Fruit fly (Drosophila melanogaster) whole organism, embryonic: ENCODE data around the gene Drice.

ENCODE experiments used
- Ada2b ChIP-seq: fragments of 200-800 bp; sonication (Bioruptor generic); IDR thresholded peaks from 2 replicates; pipeline ENCODE4 v1.3.6; 2022; ENCODE audit warnings: missing biosample characterization, missing genetic modification characterization
- Aef1 ChIP-seq: fragments of 200-800 bp; sonication (Bioruptor generic); IDR thresholded peaks from 3 replicates; pipeline ENCODE4 v1.3.6; 2022; ENCODE audit warnings: missing biosample characterization, missing genetic modification characterization
- Atf6 ChIP-seq: fragments of 200-800 bp; sonication (Bioruptor generic); IDR thresholded peaks from 2 replicates; pipeline ENCODE4 v1.3.6; 2022; ENCODE audit warnings: missing biosample characterization, missing genetic modification characterization
- CG11504 ChIP-seq: fragments of 200-800 bp; sonication (Bioruptor generic); optimal IDR thresholded peaks from 3 replicates; lab custom pipeline; 2019; ENCODE audit warnings: missing biosample characterization, mild to moderate bottlenecking, missing genetic modification characterization, moderate library complexity
- CG11695 ChIP-seq: fragments of 200-800 bp; sonication (Bioruptor generic); IDR thresholded peaks from 3 replicates; pipeline ENCODE4 v1.3.6; 2022; ENCODE audit warnings: missing biosample characterization, missing genetic modification characterization
- CG11696 ChIP-seq: fragments of 200-800 bp; sonication (Bioruptor generic); IDR thresholded peaks from 2 replicates; pipeline ENCODE4 v1.3.6; 2022; ENCODE audit warnings: missing biosample characterization, missing genetic modification characterization
- CG13424 ChIP-seq: fragments of 200-800 bp; sonication (Bioruptor generic); optimal IDR thresholded peaks from 2 replicates; lab custom pipeline; 2019; ENCODE audit warnings: missing biosample characterization, mild to moderate bottlenecking, missing genetic modification characterization, moderate library complexity
- CG14441 ChIP-seq: fragments of 200-800 bp; sonication (Bioruptor generic); IDR thresholded peaks from 2 replicates; pipeline ENCODE4 v1.3.6; 2022; ENCODE audit warnings: missing biosample characterization, missing genetic modification characterization
- CG15479 ChIP-seq: fragments of 200-800 bp; sonication (Bioruptor generic); optimal IDR thresholded peaks from 3 replicates; lab custom pipeline; 2019; ENCODE audit warnings: missing biosample characterization, mild to moderate bottlenecking, missing genetic modification characterization, moderate library complexity
- CG17328 ChIP-seq: fragments of 200-800 bp; sonication (Bioruptor generic); IDR thresholded peaks from 2 replicates; pipeline ENCODE4 v1.3.6; 2022; ENCODE audit warnings: missing biosample characterization, missing genetic modification characterization
- CG17385 ChIP-seq: fragments of 200-800 bp; sonication (Bioruptor generic); optimal IDR thresholded peaks from 3 replicates; lab custom pipeline; 2018; ENCODE audit warnings: missing biosample characterization, mild to moderate bottlenecking, missing genetic modification characterization
- CG2875 ChIP-seq: fragments of 200-800 bp; sonication (Bioruptor generic); optimal IDR thresholded peaks from 2 replicates; lab custom pipeline; 2017; ENCODE audit warnings: missing biosample characterization, mild to moderate bottlenecking, missing genetic modification characterization, missing genetic modification reagents
- CG33213 ChIP-seq: fragments of 200-800 bp; sonication (Bioruptor generic); optimal IDR thresholded peaks from 3 replicates; lab custom pipeline; 2016; ENCODE audit warnings: missing biosample characterization, missing genetic modification characterization
- CG3726 ChIP-seq: fragments of 200-800 bp; sonication (Bioruptor generic); IDR thresholded peaks from 3 replicates; pipeline ENCODE4, ENCODE4 v1.3.6; 2022; ENCODE audit warnings: missing biosample characterization, missing genetic modification characterization
- Chrac-16 ChIP-seq: fragments of 200-800 bp; sonication (Bioruptor generic); optimal IDR thresholded peaks from 3 replicates; lab custom pipeline; 2016; ENCODE audit warnings: missing biosample characterization, missing genetic modification characterization
- D ChIP-seq, 2 experiments: fragments of 200-800 bp in 1 of 2; fragments of >200 bp in 1 of 2; sonication (Bioruptor generic) in 1 of 2; optimal IDR thresholded peaks; 2 replicates in 1 of 2; 3 replicates in 1 of 2; lab custom pipeline; 2017; ENCODE audit warnings: mild to moderate bottlenecking in 1 of 2, missing biosample characterization in 1 of 2, missing genetic modification characterization in 1 of 2, missing genetic modification reagents in 1 of 2
- Dfd ChIP-seq, 2 experiments: fragments of >200 bp; optimal IDR thresholded peaks; 2 replicates each; lab custom pipeline; 2017; ENCODE audit warnings: missing biosample characterization in 2 of 2, missing genetic modification characterization in 2 of 2
- Drgx ChIP-seq: fragments of 200-800 bp; sonication (Bioruptor generic); IDR thresholded peaks from 2 replicates; pipeline ENCODE4 v1.3.6; 2022; ENCODE audit warnings: missing biosample characterization, missing genetic modification characterization
- E2f1 ChIP-seq: fragments of 200-800 bp; sonication (Bioruptor generic); IDR thresholded peaks from 2 replicates; pipeline ENCODE4 v1.3.6; 2022; ENCODE audit warnings: missing biosample characterization, missing genetic modification characterization
- Elba2 ChIP-seq: fragments of 200-800 bp; sonication (Bioruptor generic); optimal IDR thresholded peaks from 3 replicates; lab custom pipeline; 2016; ENCODE audit warnings: missing biosample characterization, missing genetic modification characterization
- HLH3B ChIP-seq: fragments of 200-800 bp; sonication (Bioruptor generic); IDR thresholded peaks from 2 replicates; pipeline ENCODE4 v1.3.6; 2022; ENCODE audit warnings: missing biosample characterization, missing genetic modification characterization
- Hand ChIP-seq: fragments of 200-800 bp; sonication (Bioruptor generic); optimal IDR thresholded peaks from 2 replicates; lab custom pipeline; 2017; ENCODE audit warnings: mild to moderate bottlenecking, missing biosample characterization, missing genetic modification reagents, missing genetic modification characterization
- Hey ChIP-seq: fragments of 200-800 bp; sonication (Bioruptor generic); optimal IDR thresholded peaks from 3 replicates; lab custom pipeline; 2018; ENCODE audit warnings: missing biosample characterization, mild to moderate bottlenecking, missing genetic modification characterization
- Max ChIP-seq: fragments of 200-800 bp; sonication (Bioruptor generic); optimal IDR thresholded peaks from 2 replicates; lab custom pipeline; 2016; ENCODE audit warnings: missing biosample characterization, mild to moderate bottlenecking, missing genetic modification characterization
- Ptx1 ChIP-seq: fragments of 200-800 bp; sonication (Bioruptor generic); IDR thresholded peaks from 2 replicates; pipeline ENCODE4 v1.3.6; 2022; ENCODE audit warnings: missing biosample characterization, missing genetic modification characterization
- Scr ChIP-seq: fragments of 200-800 bp; sonication (Bioruptor generic); IDR thresholded peaks from 2 replicates; pipeline ENCODE4 v1.3.6; 2022; ENCODE audit warnings: missing biosample characterization, missing genetic modification characterization; ENCODE audit not compliant: partially characterized antibody
- al ChIP-seq: fragments of 200-800 bp; sonication (Bioruptor generic); IDR thresholded peaks from 2 replicates; pipeline ENCODE4 v1.3.6; 2022; ENCODE audit warnings: missing biosample characterization, missing genetic modification characterization
- cas ChIP-seq: fragments of 200-800 bp; sonication (Bioruptor generic); IDR thresholded peaks from 2 replicates; pipeline ENCODE4 v1.3.6; 2022; ENCODE audit warnings: missing biosample characterization, missing genetic modification characterization
- dan ChIP-seq: fragments of 200-800 bp; sonication (Bioruptor generic); IDR thresholded peaks from 2 replicates; pipeline ENCODE4 v1.3.6; 2022; ENCODE audit warnings: missing biosample characterization, missing genetic modification characterization
- emc ChIP-seq: fragments of 200-800 bp; sonication (Bioruptor generic); optimal IDR thresholded peaks from 2 replicates; lab custom pipeline; 2016; ENCODE audit warnings: missing biosample characterization, missing genetic modification characterization
- fru ChIP-seq: fragments of >200 bp; optimal IDR thresholded peaks from 2 replicates; lab custom pipeline; 2017
- hkb ChIP-seq, 2 experiments: fragments of 200-800 bp in 1 of 2; fragments of >200 bp in 1 of 2; sonication (Bioruptor generic) in 1 of 2; IDR thresholded peaks in 1 of 2; optimal IDR thresholded peaks in 1 of 2; 2 replicates each; pipeline versions ENCODE4 v1.3.6 to Lab custom; 2017 to 2022; ENCODE audit warnings: missing biosample characterization in 1 of 2, missing genetic modification characterization in 1 of 2
- jigr1 ChIP-seq: fragments of 200-800 bp; sonication (Bioruptor generic); IDR thresholded peaks from 3 replicates; pipeline ENCODE4 v1.3.6; 2022; ENCODE audit warnings: missing biosample characterization, missing genetic modification characterization
- kay ChIP-seq: fragments of 200-800 bp; sonication (Bioruptor generic); optimal IDR thresholded peaks from 2 replicates; lab custom pipeline; 2016; ENCODE audit warnings: missing biosample characterization, missing genetic modification characterization
- lbe ChIP-seq: fragments of 200-800 bp; sonication (Bioruptor generic); optimal IDR thresholded peaks from 2 replicates; lab custom pipeline; 2016; ENCODE audit warnings: missing biosample characterization, mild to moderate bottlenecking, missing genetic modification characterization
- lmd ChIP-seq: fragments of 200-800 bp; sonication (Bioruptor generic); IDR thresholded peaks from 2 replicates; pipeline ENCODE4 v1.3.6; 2022; ENCODE audit warnings: missing biosample characterization, missing genetic modification characterization
- lola ChIP-seq, 3 experiments: fragments of >200 bp in 2 of 3; fragments of 200-800 bp in 1 of 3; sonication (Bioruptor generic) in 1 of 3; optimal IDR thresholded peaks; 2 replicates each; lab custom pipeline; 2017 to 2019; ENCODE audit warnings: missing biosample characterization in 3 of 3, missing genetic modification characterization in 3 of 3, mild to moderate bottlenecking in 1 of 3, moderate library complexity in 1 of 3
- maf-S ChIP-seq: fragments of 200-800 bp; sonication (Bioruptor generic); optimal IDR thresholded peaks from 2 replicates; lab custom pipeline; 2016; ENCODE audit warnings: missing biosample characterization, missing genetic modification characterization
- phol ChIP-seq: fragments of 200-800 bp; sonication (Bioruptor generic); optimal IDR thresholded peaks from 3 replicates; lab custom pipeline; 2018; ENCODE audit warnings: missing biosample characterization, mild to moderate bottlenecking, missing genetic modification characterization, moderate library complexity
- pita ChIP-seq: fragments of 200-800 bp; sonication (Bioruptor generic); optimal IDR thresholded peaks from 2 replicates; lab custom pipeline; 2017; ENCODE audit warnings: missing biosample characterization, mild to moderate bottlenecking, missing genetic modification characterization
- sens ChIP-seq: fragments of 200-800 bp; sonication (Bioruptor generic); peaks from one replicate; lab custom pipeline; 2016; ENCODE audit warnings: missing biosample characterization, missing genetic modification characterization
- tgo ChIP-seq: fragments of 200-800 bp; sonication (Bioruptor generic); IDR thresholded peaks from 3 replicates; pipeline ENCODE4 v1.3.6; 2022; ENCODE audit warnings: missing biosample characterization, missing genetic modification characterization
- tll ChIP-seq, 2 experiments: fragments of 200-800 bp in 1 of 2; fragments of >200 bp in 1 of 2; sonication (Bioruptor generic) in 1 of 2; optimal IDR thresholded peaks; 2 replicates each; lab custom pipeline; 2017 to 2019; ENCODE audit warnings: missing biosample characterization in 2 of 2, missing genetic modification characterization in 2 of 2, mild to moderate bottlenecking in 1 of 2, moderate library complexity in 1 of 2
- ttk ChIP-seq: fragments of 200-800 bp; sonication (Bioruptor generic); IDR thresholded peaks from 2 replicates; pipeline ENCODE4 v2.1.2; 2022; ENCODE audit warnings: missing biosample characterization, missing genetic modification characterization
- tup ChIP-seq: fragments of 200-800 bp; sonication (Bioruptor generic); optimal IDR thresholded peaks from 2 replicates; lab custom pipeline; 2016; ENCODE audit warnings: missing biosample characterization, mild to moderate bottlenecking, missing genetic modification characterization, moderate library complexity
- unc-4 ChIP-seq: fragments of 200-800 bp; sonication (Bioruptor generic); IDR thresholded peaks from 2 replicates; pipeline ENCODE4 v1.3.6; 2022; ENCODE audit warnings: missing biosample characterization, missing genetic modification characterization; ENCODE audit not compliant: partially characterized antibody
- zen2 ChIP-seq: fragments of 200-800 bp; sonication (Bioruptor generic); IDR thresholded peaks from 3 replicates; pipeline ENCODE4 v1.3.6; 2022; ENCODE audit warnings: missing biosample characterization, missing genetic modification characterization; ENCODE audit not compliant: partially characterized antibody

Gene Drice

dm6 chr3R:29786016-29786996 lies 13.2 kb upstream of the Drice start (continued):
- TF ChIP-seq CG3726 (GFP tag; lab: Robert Waterston, UW) (0 out of 3 replicates have a peak, but pooled peaks have one; percentile 47), cas (GFP tag; lab: Robert Waterston, UW) (no peak), Drgx (peak; percentile 54), jigr1 (GFP tag; lab: Robert Waterston, UW) (0 out of 3 replicates have a peak, but pooled peaks have one; percentile 33), Chrac-16 (GFP tag; lab: Kevin White, UChicago) (no peak), Atf6 (GFP tag; lab: Robert Waterston, UW) (peak; percentile 26; the same call in 1 of the 2 replicates), CG14441 (GFP tag; lab: Robert Waterston, UW) (peak; percentile 56), Ptx1 (GFP tag; lab: Robert Waterston, UW) (no peak), CG11695 (0 out of 3 replicates have a peak, but pooled peaks have one; percentile 27), CG17328 (GFP tag; lab: Robert Waterston, UW) (peak; percentile 28; the same call in 1 of the 2 replicates), fru (lab: Kevin White, UChicago) (no peak), tll (GFP tag; optimal IDR thresholded peaks at IDR 0.05; lab: Kevin White, UChicago) (no peak), HLH3B (GFP tag; lab: Robert Waterston, UW) (peak; percentile 26; the same call in 1 of the 2 replicates), maf-S (GFP tag; lab: Kevin White, UChicago) (no peak), unc-4 (GFP tag; lab: Robert Waterston, UW) (no peak), hkb (optimal IDR thresholded peaks at IDR 0.05; lab: Kevin White, UChicago) (no peak), hkb (GFP tag; IDR thresholded peaks at IDR 0.05; lab: Robert Waterston, UW) (peak; percentile 41; the same call in 1 of the 2 replicates), tup (GFP tag; lab: Kevin White, UChicago) (no peak), lbe (GFP tag; lab: Kevin White, UChicago) (peak; percentile 80), CG13424 (tag; lab: Kevin White, UChicago) (no peak), Elba2 (GFP tag; lab: Kevin White, UChicago) (no peak), ttk (GFP tag; lab: Robert Waterston, UW) (0 out of 2 replicates have a peak, but pooled peaks have one; percentile 28), Scr (GFP tag; lab: Robert Waterston, UW) (no peak), zen2 (no peak), pita (no peak), phol (tag; lab: Kevin White, UChicago) (peak; percentile 26), Dfd (GFP tag; optimal IDR thresholded peaks at IDR 0.05; lab: Kevin White, UChicago) (no peak), emc (GFP tag; lab: Kevin White, UChicago) (no peak), CG11696 (GFP tag; lab: Robert Waterston, UW) (no peak), CG15479 (GFP tag; lab: Kevin White, UChicago) (no peak), Hey (tag; lab: Kevin White, UChicago) (no peak), CG2875 (GFP tag; lab: Kevin White, UChicago) (no peak), Max (GFP tag; lab: Kevin White, UChicago) (peak; percentile 6), E2f1 (GFP tag; lab: Robert Waterston, UW) (0 out of 2 replicates have a peak, but pooled peaks have one; percentile 30), lmd (GFP tag; lab: Robert Waterston, UW) (no peak), CG33213 (GFP tag; lab: Kevin White, UChicago) (no peak), Ada2b (GFP tag; lab: Robert Waterston, UW) (peak; percentile 24; the same call in 1 of the 2 replicates), lola (GFP tag; optimal IDR thresholded peaks at IDR 0.05; lab: Kevin White, UChicago) (no peak), al (GFP tag; lab: Robert Waterston, UW) (no peak), Aef1 (peak; percentile 39; the same call in 1 of the 3 replicates), kay (GFP tag; lab: Kevin White, UChicago) (peak; percentile 5), Hand (GFP tag; lab: Kevin White, UChicago) (no peak), tgo (0 out of 3 replicates have a peak, but pooled peaks have one; percentile 14), CG11504 (tag; lab: Kevin White, UChicago) (peak; percentile 43), sens (GFP tag; lab: Kevin White, UChicago) (peak; percentile 80), dan (no peak), D (optimal IDR thresholded peaks at IDR 0.05; lab: Kevin White, UChicago) (no peak), D (GFP tag; optimal IDR thresholded peaks at IDR 0.05; lab: Kevin White, UChicago) (no peak), CG17385 (GFP tag; lab: Kevin White, UChicago) (no peak)
